Worm (Caenorhabditis elegans): Measurements from ENCODE around the gene C17C3.6.

- TF ChIP-seq nhr-77 (tag; optimal IDR thresholded peaks at IDR 0.05) (no peak), zag-1 (tag; optimal IDR thresholded peaks at IDR 0.05) (no peak), gei-8 (GFP tag; optimal IDR thresholded peaks at IDR 0.05) (no peak), nhr-237 (tag; optimal IDR thresholded peaks at IDR 0.05) (no peak), sdz-12 (GFP tag; optimal IDR thresholded peaks at IDR 0.05) (no peak), aha-1 (tag) (no peak), snpc-4 (tag; optimal IDR thresholded peaks at IDR 0.05) (no peak), mes-2 (tag; optimal IDR thresholded peaks at IDR 0.05; ENCODE audit: poor library complexity, severe bottlenecking) (no peak), mdl-1 (tag; optimal IDR thresholded peaks at IDR 0.05) (peak in 1 of 2 experiments; percentile 23), unc-62 (GFP tag; optimal IDR thresholded peaks at IDR 0.05 in 1 of 2) (no peak), unc-62 (tag; optimal IDR thresholded peaks at IDR 0.05) (no peak), hlh-30 (tag; optimal IDR thresholded peaks at IDR 0.05; ENCODE audit: insufficient read depth) (peak; percentile 69), fos-1 (tag; optimal IDR thresholded peaks at IDR 0.05) (no peak), dpl-1 (GFP tag; optimal IDR thresholded peaks at IDR 0.05) (no peak), daf-16 (GFP tag; optimal IDR thresholded peaks at IDR 0.05) (no peak), daf-16 (tag; optimal IDR thresholded peaks at IDR 0.05) (peak; percentile 90)
Observed at ce11 chrII:5553531-5553930, 3.7 kb downstream of the C17C3.6 start.

All from whole organism, L4 larva.